Worm (Caenorhabditis elegans): ENCODE results near the gene acp-4.

The acp-4 gene

DNA sequence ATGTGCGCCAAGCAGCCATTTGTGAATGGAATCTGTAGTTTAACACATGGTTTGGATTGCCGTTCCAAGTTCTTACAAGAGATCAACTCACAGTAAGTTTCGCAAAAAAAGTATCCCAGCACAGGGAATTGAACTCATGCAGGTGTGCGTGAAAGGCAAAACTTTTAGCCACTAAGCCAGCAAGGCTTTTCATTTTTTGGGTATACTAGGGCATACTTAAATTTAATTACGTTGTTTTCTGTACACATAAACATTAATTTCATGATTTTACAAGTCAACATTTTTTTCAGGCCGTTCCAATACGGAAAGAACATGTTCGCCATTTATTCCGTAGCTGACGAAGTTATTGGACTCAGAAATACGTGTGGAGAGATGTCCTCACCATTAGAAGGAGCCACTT, 6.6 kb upstream of the acp-4 start (continued):
- TF ChIP-seq madf-10 (tag; optimal IDR thresholded peaks at IDR 0.05) = peak; percentile 27
- peak; percentile 61 for TF ChIP-seq chd-7 (tag; optimal IDR thresholded peaks at IDR 0.05)
- no peak; the same call in 1 of the 2 replicates for TF ChIP-seq madf-8 (GFP tag; conservative IDR thresholded peaks at IDR 0.05)
- peak; percentile 76 for TF ChIP-seq ceh-40 (GFP tag; IDR thresholded peaks at IDR 0.05)
- peak; percentile 80 to 92 for TF ChIP-seq rec-8 (tag; optimal IDR thresholded peaks at IDR 0.05)
- TF ChIP-seq madf-6 (GFP tag; IDR thresholded peaks at IDR 0.05) = peak; percentile 73
- peak; percentile 73 for TF ChIP-seq rcor-1 (GFP tag; IDR thresholded peaks at IDR 0.05)
- peak; percentile 55 for TF ChIP-seq hlh-12 (tag; optimal IDR thresholded peaks at IDR 0.05)
- TF ChIP-seq ccch-3 (GFP tag; optimal IDR thresholded peaks at IDR 0.05) = no peak
- TF ChIP-seq nhr-120 (GFP tag; IDR thresholded peaks at IDR 0.05) = peak; percentile 98
- TF ChIP-seq repo-1 (tag; optimal IDR thresholded peaks at IDR 0.05) = peak; percentile 84
- no peak for TF ChIP-seq F49E8.2 (tag; optimal IDR thresholded peaks at IDR 0.05; ENCODE audit: insufficient read depth)
- peak; percentile 61 for TF ChIP-seq nfyb-1 (GFP tag; IDR thresholded peaks at IDR 0.05)
- no peak for TF ChIP-seq him-1 (tag; optimal IDR thresholded peaks at IDR 0.05)
- TF ChIP-seq snpc-1.3 (tag; optimal IDR thresholded peaks at IDR 0.05; ENCODE audit: insufficient read depth) = peak; percentile 88
- TF ChIP-seq atf-7 (tag; optimal IDR thresholded peaks at IDR 0.05) = peak; percentile 61
- TF ChIP-seq ama-1 (optimal IDR thresholded peaks at IDR 0.05) = no peak
- peak; percentile 87 to 91 for TF ChIP-seq ama-1 (GFP tag; optimal IDR thresholded peaks at IDR 0.05)
- TF ChIP-seq lin-35 (GFP tag; optimal IDR thresholded peaks at IDR 0.05) = peak in 1 of 3 experiments; percentile 56
- TF ChIP-seq somi-1 (GFP tag; optimal IDR thresholded peaks at IDR 0.05) = peak; percentile 46
- no peak for TF ChIP-seq lag-1 (GFP tag; IDR thresholded peaks at IDR 0.05)
- TF ChIP-seq K11D2.4 (GFP tag; IDR thresholded peaks at IDR 0.05) = 0 out of 2 replicates have a peak, but pooled peaks have one; percentile 37
- peak; percentile 6 for TF ChIP-seq ztf-3 (GFP tag; optimal IDR thresholded peaks at IDR 0.05)
- TF ChIP-seq tbx-9 (tag; optimal IDR thresholded peaks at IDR 0.05; ENCODE audit: borderline replicate concordance) = peak; percentile 95
- no peak for TF ChIP-seq zfh-2 (GFP tag; conservative IDR thresholded peaks at IDR 0.05)
- TF ChIP-seq B0019.2 (GFP tag; conservative IDR thresholded peaks at IDR 0.05) = no peak
- peak; percentile 53; the same call in 1 of the 2 replicates for TF ChIP-seq mcd-1 (GFP tag; IDR thresholded peaks at IDR 0.05)
- TF ChIP-seq egl-18 (GFP tag; IDR thresholded peaks at IDR 0.05) = 0 out of 2 replicates have a peak, but pooled peaks have one; percentile 61
- TF ChIP-seq nhr-27 (tag; optimal IDR thresholded peaks at IDR 0.05) = peak; percentile 95
- TF ChIP-seq madf-3 (GFP tag; IDR thresholded peaks at IDR 0.05) = 0 out of 2 replicates have a peak, but pooled peaks have one; percentile 74
- TF ChIP-seq F57A8.1 (GFP tag; optimal IDR thresholded peaks at IDR 0.05) = peak; percentile 83
- TF ChIP-seq cebp-1 (GFP tag; IDR thresholded peaks at IDR 0.05) = no peak
- TF ChIP-seq cebp-1 (tag; optimal IDR thresholded peaks at IDR 0.05) = no peak
- TF ChIP-seq T07F8.4 (tag; optimal IDR thresholded peaks at IDR 0.05) = peak; percentile 68
- peak; percentile 50; the same call in 1 of the 2 replicates for TF ChIP-seq C17E4.6 (GFP tag; IDR thresholded peaks at IDR 0.05)
- TF ChIP-seq lsl-1 (GFP tag; optimal IDR thresholded peaks at IDR 0.05) = peak; percentile 44
- no peak for TF ChIP-seq ztf-26 (tag; optimal IDR thresholded peaks at IDR 0.05)
- peak; percentile 49 for TF ChIP-seq F33H1.4 (GFP tag; IDR thresholded peaks at IDR 0.05)
- TF ChIP-seq fkh-3 (tag; optimal IDR thresholded peaks at IDR 0.05) = peak; percentile 76
- TF ChIP-seq F52B5.7 (tag; optimal IDR thresholded peaks at IDR 0.05) = peak; percentile 93
- peak; percentile 76 for TF ChIP-seq ztf-18 (tag; optimal IDR thresholded peaks at IDR 0.05)
- peak; percentile 74; the same call in 1 of the 2 replicates for TF ChIP-seq aptf-3 (GFP tag; IDR thresholded peaks at IDR 0.05)
- TF ChIP-seq cebp-2 (GFP tag; IDR thresholded peaks at IDR 0.05) = 0 out of 2 replicates have a peak, but pooled peaks have one; percentile 84
- TF ChIP-seq nhr-80 (tag; optimal IDR thresholded peaks at IDR 0.05) = peak; percentile 14
- peak; percentile 98 for TF ChIP-seq lin-26 (GFP tag; IDR thresholded peaks at IDR 0.05)
- TF ChIP-seq Y95B8A.8 (GFP tag; IDR thresholded peaks at IDR 0.05) = no peak
- peak; percentile 94 for TF ChIP-seq tbp1 (GFP tag; optimal IDR thresholded peaks at IDR 0.05)
- TF ChIP-seq pha-4 (tag; optimal IDR thresholded peaks at IDR 0.05) = no peak
- no peak for TF ChIP-seq lin-40 (tag; optimal IDR thresholded peaks at IDR 0.05)
